Fruit fly (Drosophila melanogaster) whole organism, embryonic: ENCODE measurements around the gene Vm26Ac.

Experiments
- ATbp ChIP-seq: fragments of 200-800 bp; sonication (Bioruptor generic); optimal IDR thresholded peaks from 2 replicates; lab custom pipeline; 2017; ENCODE audit warnings: missing biosample characterization, mild to moderate bottlenecking, missing genetic modification characterization, missing genetic modification reagents
- B-H2 ChIP-seq: fragments of 200-800 bp; sonication (Bioruptor generic); optimal IDR thresholded peaks from 2 replicates; lab custom pipeline; 2018; ENCODE audit warnings: missing biosample characterization, mild to moderate bottlenecking, missing genetic modification characterization
- CG10267 ChIP-seq: fragments of 200-800 bp; sonication (Bioruptor generic); optimal IDR thresholded peaks from 2 replicates; lab custom pipeline; 2018; ENCODE audit warnings: missing biosample characterization, mild to moderate bottlenecking, missing genetic modification characterization, moderate library complexity
- CG10274 ChIP-seq: fragments of 200-800 bp; sonication (Bioruptor generic); optimal IDR thresholded peaks from 3 replicates; lab custom pipeline; 2017; ENCODE audit warnings: missing biosample characterization, mild to moderate bottlenecking, missing genetic modification characterization
- CG13624 ChIP-seq: fragments of 200-800 bp; sonication (Bioruptor generic); optimal IDR thresholded peaks from 2 replicates; lab custom pipeline; 2016; ENCODE audit warnings: missing biosample characterization, missing genetic modification characterization
- CG18764 ChIP-seq: fragments of 200-800 bp; sonication (Bioruptor generic); optimal IDR thresholded peaks from 3 replicates; lab custom pipeline; 2016; ENCODE audit warnings: missing biosample characterization, missing genetic modification characterization
- CG2116 ChIP-seq: fragments of 200-800 bp; sonication (Bioruptor generic); optimal IDR thresholded peaks from 3 replicates; lab custom pipeline; 2018; ENCODE audit warnings: missing biosample characterization, mild to moderate bottlenecking, missing genetic modification characterization
- CG2875 ChIP-seq: fragments of 200-800 bp; sonication (Bioruptor generic); optimal IDR thresholded peaks from 2 replicates; lab custom pipeline; 2017; ENCODE audit warnings: missing biosample characterization, mild to moderate bottlenecking, missing genetic modification characterization, missing genetic modification reagents
- CG3407 ChIP-seq: fragments of 200-800 bp; sonication (Bioruptor generic); optimal IDR thresholded peaks from 2 replicates; lab custom pipeline; 2018; ENCODE audit warnings: missing biosample characterization, mild to moderate bottlenecking, missing genetic modification characterization
- CG34376 ChIP-seq: fragments of 200-800 bp; sonication (Bioruptor generic); optimal IDR thresholded peaks from 2 replicates; lab custom pipeline; 2018; ENCODE audit warnings: missing biosample characterization, mild to moderate bottlenecking, missing genetic modification characterization
- CG6791 ChIP-seq: fragments of 200-800 bp; sonication (Bioruptor generic); IDR thresholded peaks from 3 replicates; pipeline ENCODE4 v1.3.6; 2022; ENCODE audit warnings: missing biosample characterization, missing genetic modification characterization; ENCODE audit not compliant: partially characterized antibody
- Chrac-16 ChIP-seq: fragments of 200-800 bp; sonication (Bioruptor generic); optimal IDR thresholded peaks from 3 replicates; lab custom pipeline; 2016; ENCODE audit warnings: missing biosample characterization, missing genetic modification characterization
- Deaf1 ChIP-seq: fragments of 200-800 bp; optimal IDR thresholded peaks from 3 replicates; lab custom pipeline; 2019; ENCODE audit warnings: missing biosample characterization, mild to moderate bottlenecking, missing genetic modification characterization, moderate library complexity
- HLH3B ChIP-seq: fragments of 200-800 bp; sonication (Bioruptor generic); IDR thresholded peaks from 2 replicates; pipeline ENCODE4 v1.3.6; 2022; ENCODE audit warnings: missing biosample characterization, missing genetic modification characterization
- HLHmδ ChIP-seq: fragments of 200-800 bp; sonication (Bioruptor generic); optimal IDR thresholded peaks from 2 replicates; lab custom pipeline; 2018; ENCODE audit warnings: missing biosample characterization, mild to moderate bottlenecking, missing genetic modification characterization, moderate library complexity
- Hey ChIP-seq: fragments of 200-800 bp; sonication (Bioruptor generic); optimal IDR thresholded peaks from 3 replicates; lab custom pipeline; 2018; ENCODE audit warnings: missing biosample characterization, mild to moderate bottlenecking, missing genetic modification characterization
- Lpt ChIP-seq: fragments of >200 bp; optimal IDR thresholded peaks from 2 replicates; lab custom pipeline; 2018; ENCODE audit warnings: missing biosample characterization, missing genetic modification characterization
- Max ChIP-seq: fragments of 200-800 bp; sonication (Bioruptor generic); optimal IDR thresholded peaks from 2 replicates; lab custom pipeline; 2016; ENCODE audit warnings: missing biosample characterization, mild to moderate bottlenecking, missing genetic modification characterization
- Trl ChIP-seq, 3 experiments: fragments of >200 bp in 2 of 3; fragments of 200-800 bp in 1 of 3; sonication (Bioruptor generic) in 1 of 3; optimal IDR thresholded peaks; 2 replicates in 1 of 3; 3 replicates in 2 of 3; lab custom pipeline; 2016 to 2017; ENCODE audit warnings: missing biosample characterization in 1 of 3, missing genetic modification characterization in 1 of 3
- Vsx1 ChIP-seq: fragments of 200-800 bp; sonication (Bioruptor generic); optimal IDR thresholded peaks from 2 replicates; lab custom pipeline; 2017; ENCODE audit warnings: missing biosample characterization, mild to moderate bottlenecking, missing genetic modification characterization, missing genetic modification reagents
- btn ChIP-seq: fragments of 200-800 bp; sonication (Bioruptor generic); optimal IDR thresholded peaks from 2 replicates; lab custom pipeline; 2016; ENCODE audit warnings: missing biosample characterization, missing genetic modification characterization
- corto ChIP-seq: fragments of 200-800 bp; sonication (Bioruptor generic); optimal IDR thresholded peaks from 2 replicates; lab custom pipeline; 2016; ENCODE audit warnings: missing biosample characterization, mild to moderate bottlenecking, missing genetic modification characterization, moderate library complexity
- croc ChIP-seq: fragments of 200-800 bp; sonication (Bioruptor generic); conservative IDR thresholded peaks from 3 replicates; pipeline ENCODE4 v1.3.6; 2022; ENCODE audit warnings: missing biosample characterization, missing genetic modification characterization
- crol ChIP-seq: fragments of 200-800 bp; sonication (Bioruptor generic); IDR thresholded peaks from 2 replicates; pipeline ENCODE4 v1.3.6; 2022; ENCODE audit warnings: missing biosample characterization, missing genetic modification characterization
- crp ChIP-seq, 2 experiments: fragments of 200-800 bp; sonication (Bioruptor generic); optimal IDR thresholded peaks; 2 replicates in 1 of 2; 3 replicates in 1 of 2; lab custom pipeline; 2017; ENCODE audit warnings: missing biosample characterization in 2 of 2, missing genetic modification characterization in 2 of 2, mild to moderate bottlenecking in 1 of 2, moderate library complexity in 1 of 2
- ems ChIP-seq: fragments of 200-800 bp; sonication (Bioruptor generic); optimal IDR thresholded peaks from 3 replicates; lab custom pipeline; 2016; ENCODE audit warnings: missing biosample characterization, missing genetic modification characterization
- ftz-f1 ChIP-seq: fragments of 200-800 bp; sonication (Bioruptor generic); optimal IDR thresholded peaks from 2 replicates; lab custom pipeline; 2016; ENCODE audit warnings: missing biosample characterization, missing genetic modification characterization
- grau ChIP-seq: fragments of 200-800 bp; optimal IDR thresholded peaks from 3 replicates; lab custom pipeline; 2019; ENCODE audit warnings: missing biosample characterization, mild to moderate bottlenecking, missing genetic modification characterization, moderate library complexity
- grn ChIP-seq: fragments of 200-800 bp; sonication (Bioruptor generic); optimal IDR thresholded peaks from 3 replicates; lab custom pipeline; 2017; ENCODE audit warnings: missing biosample characterization, missing genetic modification characterization
- gsb-n ChIP-seq: fragments of 200-800 bp; sonication (Bioruptor generic); optimal IDR thresholded peaks from 3 replicates; lab custom pipeline; 2018; ENCODE audit warnings: missing biosample characterization, mild to moderate bottlenecking, missing genetic modification characterization
- jumu ChIP-seq: fragments of 200-800 bp; sonication (Bioruptor generic); optimal IDR thresholded peaks from 3 replicates; lab custom pipeline; 2016; ENCODE audit warnings: missing biosample characterization, missing genetic modification characterization
- lola ChIP-seq, 3 experiments: fragments of >200 bp in 2 of 3; fragments of 200-800 bp in 1 of 3; sonication (Bioruptor generic) in 1 of 3; optimal IDR thresholded peaks; 2 replicates each; lab custom pipeline; 2017 to 2019; ENCODE audit warnings: missing biosample characterization in 3 of 3, missing genetic modification characterization in 3 of 3, mild to moderate bottlenecking in 1 of 3, moderate library complexity in 1 of 3
- nerfin-1 ChIP-seq: fragments of 200-800 bp; sonication (Bioruptor generic); optimal IDR thresholded peaks from 3 replicates; lab custom pipeline; 2019; ENCODE audit warnings: missing biosample characterization, mild to moderate bottlenecking, missing genetic modification characterization, moderate library complexity
- nom ChIP-seq: fragments of 200-800 bp; sonication (Bioruptor generic); optimal IDR thresholded peaks from 2 replicates; lab custom pipeline; 2017; ENCODE audit warnings: missing biosample characterization, missing genetic modification characterization, mild to moderate bottlenecking, moderate library complexity, missing genetic modification reagents
- pros ChIP-seq: fragments of 200-800 bp; sonication (Bioruptor generic); optimal IDR thresholded peaks from 3 replicates; lab custom pipeline; 2019; ENCODE audit warnings: missing biosample characterization, mild to moderate bottlenecking, missing genetic modification characterization, moderate library complexity
- pum ChIP-seq: fragments of 200-800 bp; sonication (Bioruptor generic); optimal IDR thresholded peaks from 2 replicates; lab custom pipeline; 2016; ENCODE audit warnings: missing biosample characterization, missing genetic modification characterization
- sens-2 ChIP-seq: fragments of 200-800 bp; sonication (Bioruptor generic); IDR thresholded peaks from 2 replicates; pipeline ENCODE4 v1.3.6; 2022; ENCODE audit warnings: missing biosample characterization, missing genetic modification characterization
- slou ChIP-seq: fragments of 200-800 bp; sonication (Bioruptor generic); optimal IDR thresholded peaks from 3 replicates; lab custom pipeline; 2016; ENCODE audit warnings: missing biosample characterization, missing genetic modification characterization
- sr ChIP-seq: fragments of 200-800 bp; sonication (Bioruptor generic); IDR thresholded peaks from 3 replicates; pipeline ENCODE4 v1.3.6; 2022; ENCODE audit warnings: missing biosample characterization, missing genetic modification characterization
- stc ChIP-seq: fragments of 200-800 bp; sonication (Bioruptor generic); IDR thresholded peaks from 2 replicates; pipeline ENCODE4 v1.3.6; 2022; ENCODE audit warnings: missing biosample characterization, missing genetic modification characterization
- tll ChIP-seq, 2 experiments: fragments of 200-800 bp in 1 of 2; fragments of >200 bp in 1 of 2; sonication (Bioruptor generic) in 1 of 2; optimal IDR thresholded peaks; 2 replicates each; lab custom pipeline; 2017 to 2019; ENCODE audit warnings: missing biosample characterization in 2 of 2, missing genetic modification characterization in 2 of 2, mild to moderate bottlenecking in 1 of 2, moderate library complexity in 1 of 2
- trem ChIP-seq: fragments of 200-800 bp; optimal IDR thresholded peaks from 3 replicates; lab custom pipeline; 2019; ENCODE audit warnings: missing biosample characterization, mild to moderate bottlenecking, missing genetic modification characterization, moderate library complexity

Vm26Ac gene

dm6 chr2L:5978333-5979054, 20.1 kb upstream of the Vm26Ac start (continued):
- TF ChIP-seq CG34376 (no peak), Hey (tag; lab: Kevin White, UChicago) (peak; percentile 2), CG10274 (GFP tag; lab: Kevin White, UChicago) (no peak), pros (GFP tag; lab: Kevin White, UChicago) (peak; percentile 71), nom (peak; percentile 30), Max (GFP tag; lab: Kevin White, UChicago) (peak; percentile 13), HLH3B (GFP tag; lab: Robert Waterston, UW) (no peak), ftz-f1 (no peak), CG2116 (no peak), corto (peak; percentile 21), tll (GFP tag; optimal IDR thresholded peaks at IDR 0.05; lab: Kevin White, UChicago) (peak in 1 of 2 experiments; percentile 4), Deaf1 (peak; percentile 58), crp (GFP tag; optimal IDR thresholded peaks at IDR 0.05; lab: Kevin White, UChicago) (no peak), CG6791 (GFP tag; lab: Robert Waterston, UW) (no peak), nerfin-1 (tag; lab: Kevin White, UChicago) (no peak), trem (tag; lab: Kevin White, UChicago) (no peak), Vsx1 (no peak), ems (GFP tag; lab: Kevin White, UChicago) (no peak), grn (peak; percentile 94), sr (GFP tag; lab: Robert Waterston, UW) (no peak), btn (GFP tag; lab: Kevin White, UChicago) (no peak), pum (GFP tag; lab: Kevin White, UChicago) (no peak), CG2875 (peak; percentile 0), crol (GFP tag; lab: Robert Waterston, UW) (no peak), HLHmδ (GFP tag; lab: Kevin White, UChicago) (peak; percentile 45), ATbp (GFP tag; lab: Kevin White, UChicago) (no peak), Lpt (GFP tag; lab: Kevin White, UChicago) (no peak), CG18764 (GFP tag; lab: Kevin White, UChicago) (no peak), sens-2 (no peak), stc (GFP tag; lab: Robert Waterston, UW) (no peak), CG10267 (peak; percentile 85), slou (no peak), croc (GFP tag; lab: Robert Waterston, UW) (no peak), lola (GFP tag; optimal IDR thresholded peaks at IDR 0.05; lab: Kevin White, UChicago) (no peak)

- TF ChIP-seq jumu = no peak
- TF ChIP-seq Chrac-16 (GFP tag; lab: Kevin White, UChicago) = no peak
- no peak for TF ChIP-seq CG13624 (GFP tag; lab: Kevin White, UChicago)
- no peak for TF ChIP-seq B-H2
- TF ChIP-seq CG3407 (GFP tag; lab: Kevin White, UChicago) = no peak
- TF ChIP-seq grau = no peak
- peak; percentile 27 to 80 for TF ChIP-seq Trl (optimal IDR thresholded peaks at IDR 0.05; lab: Kevin White, UChicago)
- TF ChIP-seq Trl (GFP tag; optimal IDR thresholded peaks at IDR 0.05; lab: Kevin White, UChicago) = no peak
- TF ChIP-seq gsb-n (tag; lab: Kevin White, UChicago) = no peak
- TF ChIP-seq, all 482 proteins: peak for 1
Measured at dm6 chr2L:5977729-5978078, 19.3 kb upstream of the Vm26Ac start.
